Worm (Caenorhabditis elegans): Measurements from ENCODE around the gene ced-6.

DNA sequence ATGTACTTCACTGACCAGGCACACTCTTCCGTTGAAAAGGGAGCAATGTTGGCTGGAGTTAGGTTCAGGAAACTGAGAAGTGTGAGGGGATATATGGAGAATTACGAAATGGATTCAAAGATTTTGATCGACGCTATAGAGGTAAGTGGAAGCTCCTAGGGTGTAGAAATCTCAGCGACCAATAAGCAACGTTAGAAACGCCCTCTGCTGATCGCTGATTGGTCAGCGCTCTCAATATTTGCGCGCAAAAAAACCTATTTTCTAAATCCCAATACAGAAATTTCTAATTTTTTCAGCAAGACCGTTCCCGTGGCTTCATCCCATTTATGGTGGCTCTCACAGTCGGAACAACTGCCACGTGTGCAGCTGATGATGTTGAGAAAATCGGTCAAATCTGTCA, 20.1 kb downstream of the ced-6 start:
- TF ChIP-seq ceh-82 (tag; optimal IDR thresholded peaks at IDR 0.05): no peak
- no peak for TF ChIP-seq mdl-1 (tag; optimal IDR thresholded peaks at IDR 0.05)
- TF ChIP-seq nhr-11 (tag; optimal IDR thresholded peaks at IDR 0.05): no peak
- TF ChIP-seq pha-4 (tag; optimal IDR thresholded peaks at IDR 0.05): no peak
- no peak for TF ChIP-seq R02D3.7 (tag; optimal IDR thresholded peaks at IDR 0.05)
- no peak for TF ChIP-seq unc-39 (tag; optimal IDR thresholded peaks at IDR 0.05)
- no peak for TF ChIP-seq elt-3 (tag; optimal IDR thresholded peaks at IDR 0.05)
- TF ChIP-seq nhr-237 (tag; optimal IDR thresholded peaks at IDR 0.05): no peak
- no peak for TF ChIP-seq elt-1 (tag; optimal IDR thresholded peaks at IDR 0.05)
- TF ChIP-seq unc-62 (GFP tag; optimal IDR thresholded peaks at IDR 0.05): no peak
- no peak for TF ChIP-seq zag-1 (tag; optimal IDR thresholded peaks at IDR 0.05)
- TF ChIP-seq skn-1 (tag; optimal IDR thresholded peaks at IDR 0.05): no peak
- no peak for TF ChIP-seq ceh-28 (tag; optimal IDR thresholded peaks at IDR 0.05)
